Worm (Caenorhabditis elegans) whole organism, L3 larva: ENCODE measurements around the gene mics-1.

Source experiments
- R02D3.7 ChIP-seq: fragments of 150-350 bp; optimal IDR thresholded peaks from 2 replicates; lab custom pipeline; 2014; ENCODE audit warnings: missing biosample characterization, missing genetic modification characterization
- aly-2 ChIP-seq: fragments of 150-350 bp; optimal IDR thresholded peaks from 2 replicates; lab custom pipeline; 2014; ENCODE audit warnings: missing biosample characterization, missing genetic modification characterization
- ama-1 ChIP-seq: fragments of 150-350 bp; optimal IDR thresholded peaks from 2 replicates; lab custom pipeline; 2018
- ceh-16 ChIP-seq: sonication (generic microtip); optimal IDR thresholded peaks from 2 replicates; lab custom pipeline; 2017; ENCODE audit warnings: missing biosample characterization, missing genetic modification characterization
- ceh-28 ChIP-seq: fragments of 150-350 bp; optimal IDR thresholded peaks from 2 replicates; lab custom pipeline; 2014; ENCODE audit warnings: missing biosample characterization, missing genetic modification reagents, missing genetic modification characterization
- ceh-82 ChIP-seq: fragments of 150-350 bp; optimal IDR thresholded peaks from 2 replicates; lab custom pipeline; 2014; ENCODE audit warnings: missing biosample characterization, missing genetic modification characterization
- ceh-9 ChIP-seq: sonication (generic microtip); optimal IDR thresholded peaks from 2 replicates; lab custom pipeline; 2018; ENCODE audit warnings: missing biosample characterization, missing genetic modification characterization
- daf-12 ChIP-seq: fragments of 150-350 bp; optimal IDR thresholded peaks from 2 replicates; lab custom pipeline; 2014; ENCODE audit warnings: missing biosample characterization, missing genetic modification reagents, missing genetic modification characterization
- egl-5 ChIP-seq: fragments of 150-350 bp; optimal IDR thresholded peaks from 2 replicates; lab custom pipeline; 2017; ENCODE audit warnings: missing biosample characterization, missing genetic modification reagents, missing genetic modification characterization, inconsistent platforms
- elt-2 ChIP-seq: sonication (generic microtip); optimal IDR thresholded peaks from 2 replicates; lab custom pipeline; 2016; ENCODE audit warnings: missing genetic modification reagents, mild to moderate bottlenecking, missing genetic modification characterization, missing compliant biosample characterization
- elt-3 ChIP-seq, 3 experiments: fragments of 150-350 bp in 1 of 3; sonication (generic microtip) in 2 of 3; optimal IDR thresholded peaks; 2 replicates in 2 of 3; 4 replicates in 1 of 3; lab custom pipeline; 2014 to 2017; ENCODE audit warnings: missing biosample characterization in 3 of 3, missing genetic modification characterization in 3 of 3
- fkh-10 ChIP-seq: sonication (generic microtip); optimal IDR thresholded peaks from 2 replicates; lab custom pipeline; 2017; ENCODE audit warnings: missing biosample characterization, missing genetic modification reagents, missing genetic modification characterization
- fkh-2 ChIP-seq: fragments of 150-350 bp; optimal IDR thresholded peaks from 2 replicates; lab custom pipeline; 2014; ENCODE audit warnings: missing biosample characterization, missing genetic modification reagents, missing genetic modification characterization
- fos-1 ChIP-seq: fragments of 150-350 bp; optimal IDR thresholded peaks from 2 replicates; lab custom pipeline; 2014; ENCODE audit warnings: missing biosample characterization, missing genetic modification characterization
- hmg-11 ChIP-seq: sonication (generic microtip); optimal IDR thresholded peaks from 2 replicates; lab custom pipeline; 2016; ENCODE audit warnings: missing genetic modification characterization, missing compliant biosample characterization
- jun-1 ChIP-seq: fragments of 150-350 bp; optimal IDR thresholded peaks from 2 replicates; lab custom pipeline; 2014; ENCODE audit warnings: missing biosample characterization, missing genetic modification reagents, missing genetic modification characterization
- lin-15B ChIP-seq: fragments of 150-350 bp; optimal IDR thresholded peaks from 2 replicates; lab custom pipeline; 2014; ENCODE audit warnings: missing biosample characterization, missing genetic modification characterization
- lin-39 ChIP-seq: fragments of 150-350 bp; optimal IDR thresholded peaks from 2 replicates; lab custom pipeline; 2018; ENCODE audit warnings: missing biosample characterization, missing genetic modification reagents, missing genetic modification characterization
- lsy-12 ChIP-seq: sonication (generic microtip); optimal IDR thresholded peaks from 2 replicates; lab custom pipeline; 2016; ENCODE audit warnings: mild to moderate bottlenecking, missing genetic modification characterization, missing compliant biosample characterization
- mml-1 ChIP-seq: fragments of 150-350 bp; sonication (generic microtip); optimal IDR thresholded peaks from 3 replicates; lab custom pipeline; 2014; ENCODE audit warnings: missing biosample characterization, missing genetic modification characterization
- nfya-1 ChIP-seq: sonication (generic microtip); optimal IDR thresholded peaks from 2 replicates; lab custom pipeline; 2017; ENCODE audit warnings: missing genetic modification characterization, mild to moderate bottlenecking, missing compliant biosample characterization, antibody characterized with exemption, moderate library complexity; ENCODE audit not compliant: insufficient read depth
- nhr-12 ChIP-seq: fragments of 150-350 bp; optimal IDR thresholded peaks from 2 replicates; lab custom pipeline; 2014; ENCODE audit warnings: missing biosample characterization, missing genetic modification characterization
- nhr-23 ChIP-seq: fragments of 150-350 bp; optimal IDR thresholded peaks from 2 replicates; lab custom pipeline; 2014; ENCODE audit warnings: missing biosample characterization, missing genetic modification reagents, missing genetic modification characterization
- nhr-237 ChIP-seq: fragments of 150-350 bp; optimal IDR thresholded peaks from 2 replicates; lab custom pipeline; 2014; ENCODE audit warnings: missing biosample characterization, missing genetic modification characterization
- nhr-25 ChIP-seq: sonication (generic microtip); optimal IDR thresholded peaks from 2 replicates; lab custom pipeline; 2017; ENCODE audit warnings: missing biosample characterization, missing genetic modification characterization
- nhr-28 ChIP-seq: fragments of 150-350 bp; optimal IDR thresholded peaks from 2 replicates; lab custom pipeline; 2014; ENCODE audit warnings: missing biosample characterization, missing genetic modification characterization
- nhr-43 ChIP-seq: sonication (generic microtip); optimal IDR thresholded peaks from 2 replicates; lab custom pipeline; 2016; ENCODE audit warnings: mild to moderate bottlenecking, missing genetic modification characterization, missing compliant biosample characterization; ENCODE audit not compliant: poor library complexity, severe bottlenecking
- nhr-76 ChIP-seq: fragments of 150-350 bp; sonication (generic microtip); optimal IDR thresholded peaks from 5 replicates; lab custom pipeline; 2014; ENCODE audit warnings: missing biosample characterization, missing genetic modification characterization
- nhr-77 ChIP-seq: fragments of 150-350 bp; optimal IDR thresholded peaks from 2 replicates; lab custom pipeline; 2014; ENCODE audit warnings: missing biosample characterization, missing genetic modification characterization
- pha-4 ChIP-seq: fragments of 150-350 bp; optimal IDR thresholded peaks from 2 replicates; lab custom pipeline; 2014; ENCODE audit warnings: missing biosample characterization, missing genetic modification reagents, missing genetic modification characterization
- pqm-1 ChIP-seq: fragments of 150-350 bp; optimal IDR thresholded peaks from 2 replicates; lab custom pipeline; 2017; ENCODE audit warnings: missing biosample characterization, missing genetic modification characterization, inconsistent platforms
- sea-2 ChIP-seq: fragments of 150-350 bp; sonication (generic microtip); optimal IDR thresholded peaks from 4 replicates; lab custom pipeline; 2014; ENCODE audit warnings: missing biosample characterization, missing genetic modification reagents, missing genetic modification characterization
- skn-1 ChIP-seq: fragments of 150-350 bp; optimal IDR thresholded peaks from 2 replicates; lab custom pipeline; 2014; ENCODE audit warnings: missing biosample characterization, missing genetic modification characterization
- snpc-4 ChIP-seq: fragments of 150-350 bp; optimal IDR thresholded peaks from 2 replicates; lab custom pipeline; 2014; ENCODE audit warnings: missing biosample characterization, missing genetic modification characterization
- tbx-2 ChIP-seq: sonication (generic microtip); optimal IDR thresholded peaks from 2 replicates; lab custom pipeline; 2016; ENCODE audit warnings: mild to moderate bottlenecking, missing genetic modification characterization, missing compliant biosample characterization
- unc-39 ChIP-seq: sonication (generic microtip); optimal IDR thresholded peaks from 4 replicates; lab custom pipeline; 2017; ENCODE audit warnings: missing biosample characterization, missing genetic modification characterization
- unc-62 ChIP-seq: fragments of 150-350 bp; sonication (generic microtip); optimal IDR thresholded peaks from 4 replicates; lab custom pipeline; 2014; ENCODE audit warnings: missing biosample characterization, missing genetic modification reagents, missing genetic modification characterization
- zag-1 ChIP-seq: fragments of 150-350 bp; optimal IDR thresholded peaks from 2 replicates; lab custom pipeline; 2014; ENCODE audit warnings: missing biosample characterization, missing genetic modification characterization
- ztf-4 ChIP-seq: fragments of 150-350 bp; optimal IDR thresholded peaks from 2 replicates; lab custom pipeline; 2014; ENCODE audit warnings: missing biosample characterization, missing genetic modification characterization

The mics-1 gene

ce11 chrV:10561632-10562031 is 16.5 kb downstream of the mics-1 start:
- TF ChIP-seq hmg-11 (tag; lab: Kevin White, UChicago) (no peak), egl-5 (tag; lab: Kevin White, UChicago) (no peak), unc-62 (no peak), skn-1 (tag; lab: Kevin White, UChicago) (no peak), fkh-10 (GFP tag; lab: Kevin White, UChicago) (no peak), R02D3.7 (tag; lab: Kevin White, UChicago) (no peak), lin-15B (tag; lab: Kevin White, UChicago) (no peak), tbx-2 (tag; lab: Kevin White, UChicago) (no peak), pqm-1 (tag; lab: Kevin White, UChicago) (no peak), pha-4 (tag; lab: Kevin White, UChicago) (no peak), elt-3 (tag; optimal IDR thresholded peaks at IDR 0.05; lab: Kevin White, UChicago) (no peak), ceh-16 (tag; lab: Kevin White, UChicago) (no peak), jun-1 (no peak), ceh-9 (tag; lab: Kevin White, UChicago) (no peak), zag-1 (tag; lab: Kevin White, UChicago) (no peak)

- TF ChIP-seq ceh-9 (tag; lab: Kevin White, UChicago) (no peak), tbx-2 (tag; lab: Kevin White, UChicago) (no peak), nhr-76 (tag; lab: Kevin White, UChicago) (no peak), nfya-1 (tag; lab: Kevin White, UChicago) (no peak), daf-12 (no peak), ceh-16 (tag; lab: Kevin White, UChicago) (no peak), lsy-12 (tag; lab: Kevin White, UChicago) (no peak), nhr-23 (tag; lab: Kevin White, UChicago) (no peak), ceh-28 (tag; lab: Kevin White, UChicago) (no peak), nhr-43 (tag; lab: Kevin White, UChicago) (no peak)
Measured at ce11 chrV:10560621-10561020, 17.5 kb downstream of the mics-1 start, which contains the start of gene col-152. col-152 (plus strand) TSS chrV:10560921.

- TF ChIP-seq sea-2 (GFP tag; lab: Kevin White, UChicago) (no peak), mml-1 (tag; lab: Kevin White, UChicago) (no peak), nhr-77 (tag; lab: Kevin White, UChicago) (no peak), lsy-12 (tag; lab: Kevin White, UChicago) (no peak), lin-39 (tag; lab: Kevin White, UChicago) (no peak), pha-4 (tag; lab: Kevin White, UChicago) (no peak), egl-5 (tag; lab: Kevin White, UChicago) (no peak), nhr-76 (tag; lab: Kevin White, UChicago) (no peak), fos-1 (no peak), snpc-4 (no peak)
Measured at ce11 chrV:10557676-10558075, 20.4 kb downstream of the mics-1 start, which contains the start of gene best-14. best-14 (plus strand) TSS chrV:10557976.

ce11 chrV:10557094-10557493 is 21.0 kb downstream of the mics-1 start:
- TF ChIP-seq hmg-11 (tag; lab: Kevin White, UChicago) (no peak), pha-4 (tag; lab: Kevin White, UChicago) (no peak), jun-1 (no peak), zag-1 (tag; lab: Kevin White, UChicago) (no peak), elt-3 (tag; optimal IDR thresholded peaks at IDR 0.05; lab: Kevin White, UChicago) (peak in 1 of 3 experiments; percentile 55), ceh-16 (tag; lab: Kevin White, UChicago) (no peak), nhr-25 (tag; lab: Kevin White, UChicago) (peak; percentile 24), tbx-2 (tag; lab: Kevin White, UChicago) (no peak), nhr-23 (tag; lab: Kevin White, UChicago) (peak; percentile 40), ztf-4 (tag; lab: Kevin White, UChicago) (no peak), ama-1 (lab: Kevin White, UChicago) (no peak), aly-2 (no peak), unc-39 (tag; lab: Kevin White, UChicago) (no peak)

- TF ChIP-seq ama-1 (lab: Kevin White, UChicago) (no peak), nhr-28 (no peak), aly-2 (no peak), nhr-23 (tag; lab: Kevin White, UChicago) (no peak), tbx-2 (tag; lab: Kevin White, UChicago) (no peak), ceh-82 (tag; lab: Kevin White, UChicago) (no peak), ceh-16 (tag; lab: Kevin White, UChicago) (no peak), nhr-12 (tag; lab: Kevin White, UChicago) (no peak), fos-1 (no peak), snpc-4 (no peak), nhr-237 (tag; lab: Kevin White, UChicago) (no peak), egl-5 (tag; lab: Kevin White, UChicago) (no peak), fkh-2 (tag; lab: Kevin White, UChicago) (no peak), elt-2 (tag; lab: Kevin White, UChicago) (no peak), jun-1 (no peak)
Measured at ce11 chrV:10556362-10556761, 21.8 kb downstream of the mics-1 start.
